Fruit fly (Drosophila melanogaster) whole organism, embryonic: ENCODE measurements around the gene CG32568.

Experiments used
- Asciz ChIP-seq: fragments of 200-800 bp; sonication (Bioruptor generic); optimal IDR thresholded peaks from 2 replicates; lab custom pipeline; 2017; ENCODE audit warnings: missing biosample characterization, mild to moderate bottlenecking, missing genetic modification characterization, missing genetic modification reagents
- Awh ChIP-seq: fragments of 200-800 bp; sonication (Bioruptor generic); IDR thresholded peaks from 2 replicates; pipeline ENCODE4, ENCODE4 v1.3.6; 2022; ENCODE audit warnings: missing biosample characterization, missing genetic modification characterization
- C15 ChIP-seq: fragments of 200-800 bp; sonication (Bioruptor generic); IDR thresholded peaks from 3 replicates; pipeline ENCODE4 v1.3.6; 2022; ENCODE audit warnings: missing biosample characterization, missing genetic modification characterization
- CG10462 ChIP-seq: fragments of 200-800 bp; sonication (Bioruptor generic); optimal IDR thresholded peaks from 2 replicates; lab custom pipeline; 2016; ENCODE audit warnings: missing biosample characterization, missing genetic modification characterization
- CG10979 ChIP-seq: fragments of 200-800 bp; sonication (Bioruptor generic); optimal IDR thresholded peaks from 2 replicates; lab custom pipeline; 2018; ENCODE audit warnings: missing biosample characterization, mild to moderate bottlenecking, missing genetic modification characterization, moderate library complexity
- CG11085 ChIP-seq: fragments of 200-800 bp; sonication (Bioruptor generic); IDR thresholded peaks from 2 replicates; pipeline ENCODE4 v1.3.6; 2022; ENCODE audit warnings: missing biosample characterization, missing genetic modification characterization
- CG11247 ChIP-seq: fragments of 200-800 bp; sonication (Bioruptor generic); IDR thresholded peaks from 2 replicates; pipeline ENCODE4 v1.3.6; 2022; ENCODE audit warnings: missing biosample characterization, missing genetic modification characterization
- CG11456 ChIP-seq: fragments of 200-800 bp; sonication (Bioruptor generic); IDR thresholded peaks from 3 replicates; pipeline ENCODE4 v1.3.6; 2022; ENCODE audit warnings: missing biosample characterization, missing genetic modification characterization
- CG11695 ChIP-seq: fragments of 200-800 bp; sonication (Bioruptor generic); IDR thresholded peaks from 3 replicates; pipeline ENCODE4 v1.3.6; 2022; ENCODE audit warnings: missing biosample characterization, missing genetic modification characterization
- CG12071 ChIP-seq: fragments of 200-800 bp; sonication (Bioruptor generic); optimal IDR thresholded peaks from 3 replicates; lab custom pipeline; 2018; ENCODE audit warnings: missing biosample characterization, mild to moderate bottlenecking, missing genetic modification characterization
- CG12219 ChIP-seq: fragments of 200-800 bp; sonication (Bioruptor generic); optimal IDR thresholded peaks from 3 replicates; lab custom pipeline; 2018; ENCODE audit warnings: missing biosample characterization, mild to moderate bottlenecking, missing genetic modification characterization
- CG16863 ChIP-seq: fragments of 200-800 bp; sonication (Bioruptor generic); optimal IDR thresholded peaks from 3 replicates; lab custom pipeline; 2016; ENCODE audit warnings: missing biosample characterization, missing genetic modification characterization
- CG17612 ChIP-seq: fragments of 200-800 bp; sonication (Bioruptor generic); IDR thresholded peaks from 2 replicates; pipeline ENCODE4 v1.3.6; 2022; ENCODE audit warnings: missing biosample characterization, missing genetic modification characterization
- CG1792 ChIP-seq: fragments of 200-800 bp; sonication (Bioruptor generic); optimal IDR thresholded peaks from 2 replicates; lab custom pipeline; 2016; ENCODE audit warnings: missing biosample characterization, missing genetic modification characterization
- CG18764 ChIP-seq: fragments of 200-800 bp; sonication (Bioruptor generic); optimal IDR thresholded peaks from 3 replicates; lab custom pipeline; 2016; ENCODE audit warnings: missing biosample characterization, missing genetic modification characterization
- CG2199 ChIP-seq: fragments of 200-800 bp; sonication (Bioruptor generic); IDR thresholded peaks from 3 replicates; pipeline ENCODE4 v1.3.6; 2022; ENCODE audit warnings: missing biosample characterization, missing genetic modification characterization
- CG2889 ChIP-seq: fragments of 200-800 bp; sonication (Bioruptor generic); IDR thresholded peaks from 3 replicates; pipeline ENCODE4 v1.3.6; 2022; ENCODE audit warnings: missing biosample characterization, missing genetic modification characterization
- CG3281 ChIP-seq: fragments of 200-800 bp; sonication (Bioruptor generic); optimal IDR thresholded peaks from 3 replicates; lab custom pipeline; 2017; ENCODE audit warnings: missing biosample characterization, mild to moderate bottlenecking, missing genetic modification characterization
- CG3407 ChIP-seq: fragments of 200-800 bp; sonication (Bioruptor generic); optimal IDR thresholded peaks from 2 replicates; lab custom pipeline; 2018; ENCODE audit warnings: missing biosample characterization, mild to moderate bottlenecking, missing genetic modification characterization
- CG4282 ChIP-seq: fragments of 200-800 bp; sonication (Bioruptor generic); optimal IDR thresholded peaks from 2 replicates; lab custom pipeline; 2016; ENCODE audit warnings: missing biosample characterization, missing genetic modification characterization
- CG4617 ChIP-seq: fragments of 200-800 bp; sonication (Bioruptor generic); optimal IDR thresholded peaks from 3 replicates; lab custom pipeline; 2016; ENCODE audit warnings: missing biosample characterization, missing genetic modification characterization, borderline replicate concordance
- Chrac-16 ChIP-seq: fragments of 200-800 bp; sonication (Bioruptor generic); optimal IDR thresholded peaks from 3 replicates; lab custom pipeline; 2016; ENCODE audit warnings: missing biosample characterization, missing genetic modification characterization
- Dll ChIP-seq: fragments of 200-800 bp; sonication (Bioruptor generic); IDR thresholded peaks from 4 replicates; pipeline ENCODE4 v1.3.6; 2022; ENCODE audit warnings: missing biosample characterization, missing genetic modification characterization; ENCODE audit not compliant: partially characterized antibody
- Dref ChIP-seq: fragments of 200-800 bp; sonication (Bioruptor generic); IDR thresholded peaks from 2 replicates; pipeline ENCODE4 v1.3.6; 2022; ENCODE audit warnings: missing biosample characterization, missing genetic modification characterization
- Ets97D ChIP-seq: fragments of 200-800 bp; sonication (Bioruptor generic); optimal IDR thresholded peaks from 3 replicates; lab custom pipeline; 2016; ENCODE audit warnings: missing biosample characterization, missing genetic modification characterization
- HLH4C ChIP-seq: fragments of 200-800 bp; sonication (Bioruptor generic); IDR thresholded peaks from 3 replicates; pipeline ENCODE4 v1.3.6; 2022; ENCODE audit warnings: missing biosample characterization, missing genetic modification characterization; ENCODE audit not compliant: partially characterized antibody
- Med ChIP-seq: fragments of 200-800 bp; sonication (Bioruptor generic); peaks from one replicate; lab custom pipeline; 2016; ENCODE audit warnings: missing biosample characterization, missing genetic modification characterization, mild to moderate bottlenecking, inconsistent platforms, moderate library complexity
- Nf-YB ChIP-seq: fragments of 200-800 bp; sonication (Bioruptor generic); optimal IDR thresholded peaks from 3 replicates; lab custom pipeline; 2019; ENCODE audit warnings: missing biosample characterization, mild to moderate bottlenecking, missing genetic modification characterization, moderate library complexity
- NfI ChIP-seq: fragments of 200-800 bp; sonication (Bioruptor generic); optimal IDR thresholded peaks from 3 replicates; lab custom pipeline; 2018; ENCODE audit warnings: missing biosample characterization, mild to moderate bottlenecking, missing genetic modification characterization, moderate library complexity
- Vsx1 ChIP-seq: fragments of 200-800 bp; sonication (Bioruptor generic); optimal IDR thresholded peaks from 2 replicates; lab custom pipeline; 2017; ENCODE audit warnings: missing biosample characterization, mild to moderate bottlenecking, missing genetic modification characterization, missing genetic modification reagents
- aop ChIP-seq: fragments of 200-800 bp; sonication (Bioruptor generic); IDR thresholded peaks from 2 replicates; pipeline ENCODE4 v1.3.6; 2022; ENCODE audit warnings: missing biosample characterization, missing genetic modification characterization
- cato ChIP-seq: fragments of 200-800 bp; sonication (Bioruptor generic); optimal IDR thresholded peaks from 2 replicates; lab custom pipeline; 2016; ENCODE audit warnings: missing biosample characterization, missing genetic modification characterization, borderline replicate concordance
- chn ChIP-seq: fragments of 200-800 bp; sonication (Bioruptor generic); optimal IDR thresholded peaks from 2 replicates; lab custom pipeline; 2016; ENCODE audit warnings: missing biosample characterization, missing genetic modification characterization
- dpn ChIP-seq, 2 experiments: fragments of 200-800 bp; sonication (Bioruptor generic); optimal IDR thresholded peaks; 3 replicates each; lab custom pipeline; 2016; ENCODE audit warnings: missing biosample characterization in 2 of 2, missing genetic modification characterization in 2 of 2
- dysf ChIP-seq: fragments of 200-800 bp; sonication (Bioruptor generic); IDR thresholded peaks from 3 replicates; pipeline ENCODE4 v1.3.6; 2022; ENCODE audit warnings: missing biosample characterization, missing genetic modification characterization
- fru ChIP-seq: fragments of >200 bp; optimal IDR thresholded peaks from 2 replicates; lab custom pipeline; 2017
- gce ChIP-seq: fragments of 200-800 bp; sonication (Bioruptor generic); IDR thresholded peaks from 3 replicates; pipeline ENCODE4 v1.3.6; 2022; ENCODE audit warnings: missing biosample characterization, missing genetic modification characterization
- gem ChIP-seq: fragments of 200-800 bp; sonication (Bioruptor generic); optimal IDR thresholded peaks from 2 replicates; lab custom pipeline; 2019; ENCODE audit warnings: missing biosample characterization, mild to moderate bottlenecking, missing genetic modification characterization, moderate library complexity
- gsb-n ChIP-seq: fragments of 200-800 bp; sonication (Bioruptor generic); optimal IDR thresholded peaks from 3 replicates; lab custom pipeline; 2018; ENCODE audit warnings: missing biosample characterization, mild to moderate bottlenecking, missing genetic modification characterization
- hkb ChIP-seq, 2 experiments: fragments of 200-800 bp in 1 of 2; fragments of >200 bp in 1 of 2; sonication (Bioruptor generic) in 1 of 2; IDR thresholded peaks in 1 of 2; optimal IDR thresholded peaks in 1 of 2; 2 replicates each; pipeline versions ENCODE4 v1.3.6 to Lab custom; 2017 to 2022; ENCODE audit warnings: missing biosample characterization in 1 of 2, missing genetic modification characterization in 1 of 2
- jumu ChIP-seq: fragments of 200-800 bp; sonication (Bioruptor generic); optimal IDR thresholded peaks from 3 replicates; lab custom pipeline; 2016; ENCODE audit warnings: missing biosample characterization, missing genetic modification characterization
- mirr ChIP-seq: fragments of 200-800 bp; sonication (Bioruptor generic); optimal IDR thresholded peaks from 3 replicates; lab custom pipeline; 2018; ENCODE audit warnings: missing biosample characterization, mild to moderate bottlenecking, missing genetic modification characterization
- sd ChIP-seq: fragments of 200-800 bp; sonication (Bioruptor generic); optimal IDR thresholded peaks from 3 replicates; lab custom pipeline; 2018; ENCODE audit warnings: missing biosample characterization, mild to moderate bottlenecking, missing genetic modification characterization, moderate library complexity
- so ChIP-seq: fragments of 200-800 bp; sonication (Bioruptor generic); IDR thresholded peaks from 3 replicates; pipeline ENCODE4 v1.3.6; 2022; ENCODE audit warnings: missing biosample characterization, missing genetic modification characterization
- twi ChIP-seq: fragments of 200-800 bp; optimal IDR thresholded peaks from 2 replicates; lab custom pipeline; 2019; ENCODE audit warnings: missing biosample characterization, mild to moderate bottlenecking, missing genetic modification characterization, moderate library complexity
- vvl ChIP-seq: fragments of 200-800 bp; sonication (Bioruptor generic); IDR thresholded peaks from 2 replicates; pipeline ENCODE4 v1.3.6; 2022; ENCODE audit warnings: missing biosample characterization, missing genetic modification characterization
- wor ChIP-seq: fragments of 200-800 bp; sonication (Bioruptor generic); IDR thresholded peaks from 2 replicates; pipeline ENCODE4 v1.3.6; 2022; ENCODE audit warnings: missing biosample characterization, missing genetic modification characterization
- z ChIP-seq: fragments of 200-800 bp; sonication (Bioruptor generic); IDR thresholded peaks from 3 replicates; pipeline ENCODE4 v1.3.6; 2022; ENCODE audit warnings: missing biosample characterization, missing genetic modification characterization

CG32568 gene

DNA sequence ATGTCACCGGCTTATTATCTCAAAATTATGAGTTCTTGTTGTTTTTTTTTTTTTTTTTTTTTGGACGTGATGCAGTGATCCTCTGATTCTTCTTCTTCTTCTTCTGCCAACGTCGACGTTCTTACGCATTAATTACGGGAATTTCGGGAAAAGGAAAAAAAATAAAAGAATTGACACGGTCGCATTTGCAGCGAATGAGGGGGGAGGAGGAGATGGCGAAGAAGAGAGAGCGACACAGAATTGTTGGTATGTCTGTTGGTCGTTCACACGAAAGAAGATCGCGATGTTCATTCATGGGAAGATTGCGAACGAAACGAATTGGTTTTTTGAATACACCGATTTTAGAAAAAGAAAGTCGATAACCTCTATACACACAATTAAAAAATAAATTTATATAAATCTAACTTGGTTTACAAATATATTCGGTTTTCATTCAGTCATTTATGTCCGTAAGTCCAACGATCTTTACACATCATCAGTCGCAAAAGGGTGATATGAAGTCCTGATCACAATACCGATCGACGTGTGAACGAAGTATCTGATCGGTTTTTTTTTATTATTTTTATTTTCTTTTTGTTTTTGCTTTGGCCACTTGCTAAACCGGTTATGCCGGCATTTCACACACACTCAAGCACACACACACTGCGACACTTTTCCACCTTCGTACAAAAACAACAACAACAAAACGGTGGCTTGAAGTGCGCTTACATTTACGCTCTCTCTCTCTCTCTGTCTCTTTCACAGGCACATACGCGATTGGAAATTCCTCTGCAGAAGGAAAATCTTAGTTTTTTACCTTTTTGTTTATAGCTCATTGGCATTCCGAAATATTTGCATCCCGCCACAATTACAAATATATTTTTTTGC, 10.2 kb downstream of the CG32568 start (continued):
- TF ChIP-seq Dll (GFP tag; lab: Robert Waterston, UW) (no peak), CG3407 (peak; percentile 58), Asciz (GFP tag; lab: Kevin White, UChicago) (peak; percentile 66), Vsx1 (peak; percentile 62), sd (peak; percentile 45), CG16863 (GFP tag; lab: Kevin White, UChicago) (no peak), Med (GFP tag; lab: Kevin White, UChicago) (peak; percentile 85), fru (no peak), Chrac-16 (peak; percentile 59), hkb (optimal IDR thresholded peaks at IDR 0.05; lab: Kevin White, UChicago) (no peak), hkb (GFP tag; IDR thresholded peaks at IDR 0.05; lab: Robert Waterston, UW) (peak; percentile 75), Nf-YB (GFP tag; lab: Kevin White, UChicago) (peak; percentile 58), CG3281 (GFP tag; lab: Kevin White, UChicago) (peak; percentile 69), chn (GFP tag; lab: Kevin White, UChicago) (peak; percentile 40), Ets97D (GFP tag; lab: Kevin White, UChicago) (no peak), CG11695 (GFP tag; lab: Robert Waterston, UW) (peak; percentile 63), Dref (GFP tag; lab: Robert Waterston, UW) (no peak), CG12071 (GFP tag; lab: Kevin White, UChicago) (peak; percentile 40), CG2199 (GFP tag; lab: Robert Waterston, UW) (no peak), CG12219 (GFP tag; lab: Kevin White, UChicago) (peak; percentile 75), CG1792 (GFP tag; lab: Kevin White, UChicago) (no peak), vvl (GFP tag; lab: Robert Waterston, UW) (peak; percentile 65), NfI (GFP tag; lab: Kevin White, UChicago) (peak; percentile 69), CG4282 (no peak), twi (tag; lab: Kevin White, UChicago) (peak; percentile 51), gsb-n (tag; lab: Kevin White, UChicago) (peak; percentile 73), CG11247 (GFP tag; lab: Robert Waterston, UW) (no peak), wor (GFP tag; lab: Robert Waterston, UW) (peak; percentile 26; the same call in 1 of the 2 replicates)
- TF ChIP-seq, all 482 proteins: peak for 252

DNA sequence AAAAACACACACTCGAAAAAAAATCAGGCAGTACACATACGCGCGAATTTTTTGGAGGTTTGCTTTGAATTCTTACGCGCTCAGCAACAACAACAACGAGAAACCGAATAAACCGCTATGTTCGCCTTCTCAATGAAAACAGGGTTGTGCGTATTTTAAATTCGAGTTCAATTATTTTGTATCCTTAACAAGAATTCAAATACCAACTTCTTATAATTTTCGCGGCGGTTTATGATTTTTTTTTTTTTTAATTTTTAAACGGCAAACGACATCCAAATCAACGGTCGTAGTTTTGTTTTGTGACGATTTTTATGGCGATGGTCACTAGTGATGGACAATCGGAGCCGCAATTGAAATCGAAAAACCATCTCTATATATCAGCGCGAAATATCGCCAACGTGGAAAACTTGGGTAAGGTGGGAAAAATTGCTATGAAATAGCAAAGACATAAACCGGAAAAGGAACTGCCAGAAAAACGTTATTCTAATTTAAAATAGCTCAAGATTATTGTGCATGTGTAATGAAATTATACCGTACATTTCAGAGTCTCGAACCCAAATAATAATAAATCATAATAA, 11.0 kb downstream of the CG32568 start, which contains the start of gene goe:
Gene goe, minus strand, starts transcription at position 332 of the 578 bp plus-strand sequence.
- peak; percentile 39; the same call in 1 of the 2 replicates for TF ChIP-seq Awh (GFP tag; lab: Robert Waterston, UW)
- peak; percentile 68 for TF ChIP-seq CG10462 (GFP tag; lab: Kevin White, UChicago)
- peak; percentile 66; the same call in 2 of the 3 replicates for TF ChIP-seq gce (GFP tag; lab: Robert Waterston, UW)
- TF ChIP-seq CG18764 (GFP tag; lab: Kevin White, UChicago): peak; percentile 47
- TF ChIP-seq CG4617: peak; percentile 25
- peak; percentile 82 to 91 for TF ChIP-seq dpn (GFP tag; optimal IDR thresholded peaks at IDR 0.05; lab: Kevin White, UChicago)
- peak; percentile 89 for TF ChIP-seq CG11456 (GFP tag; lab: Robert Waterston, UW)
- peak; percentile 29 for TF ChIP-seq cato
- peak; percentile 84 for TF ChIP-seq jumu (GFP tag; lab: Kevin White, UChicago)
- peak; percentile 69 for TF ChIP-seq gem
- TF ChIP-seq C15 (GFP tag; lab: Robert Waterston, UW): peak; percentile 69; the same call in 1 of the 3 replicates
- peak; percentile 86 for TF ChIP-seq CG11085 (GFP tag; lab: Robert Waterston, UW)
- no peak for TF ChIP-seq z
- peak; percentile 70 for TF ChIP-seq HLH4C (GFP tag; lab: Robert Waterston, UW)
- peak; percentile 70 for TF ChIP-seq mirr
- TF ChIP-seq CG2889 (GFP tag; lab: Robert Waterston, UW): no peak
- TF ChIP-seq CG12219 (GFP tag; lab: Kevin White, UChicago): peak; percentile 33
- TF ChIP-seq dysf (GFP tag; lab: Robert Waterston, UW): peak; percentile 68; the same call in 2 of the 3 replicates
- TF ChIP-seq CG10979 (tag; lab: Kevin White, UChicago): peak; percentile 30
- peak; percentile 60; the same call in 1 of the 2 replicates for TF ChIP-seq CG17612 (GFP tag; lab: Robert Waterston, UW)
- TF ChIP-seq so (GFP tag; lab: Robert Waterston, UW): peak; percentile 66; the same call in 2 of the 3 replicates
- 0 out of 2 replicates have a peak, but pooled peaks have one; percentile 30 for TF ChIP-seq aop (GFP tag; lab: Robert Waterston, UW)
